Worm (Caenorhabditis elegans) whole organism, mixed stage, embryonic: ENCODE measurements around the gene K08C7.7.

Experiments used
- ceh-43 ChIP-seq: fragments of 200-800 bp; sonication (Bioruptor generic); optimal IDR thresholded peaks from 2 replicates; lab custom pipeline; 2018; ENCODE audit warnings: mild to moderate bottlenecking, missing genetic modification characterization, moderate library complexity, missing compliant biosample characterization
- elt-3 ChIP-seq: fragments of 150-350 bp; optimal IDR thresholded peaks from 2 replicates; lab custom pipeline; 2014; ENCODE audit warnings: missing biosample characterization, missing genetic modification characterization
- flh-1 ChIP-seq: fragments of 200-800 bp; sonication (Bioruptor generic); optimal IDR thresholded peaks from 2 replicates; lab custom pipeline; 2018; ENCODE audit warnings: mild to moderate bottlenecking, missing genetic modification characterization, moderate library complexity, missing compliant biosample characterization
- ham-2 ChIP-seq: fragments of 200-800 bp; sonication (Bioruptor generic); optimal IDR thresholded peaks from 2 replicates; lab custom pipeline; 2018; ENCODE audit warnings: mild to moderate bottlenecking, missing genetic modification characterization, missing compliant biosample characterization
- hlh-1 ChIP-seq: fragments of 150-350 bp; optimal IDR thresholded peaks from 2 replicates; lab custom pipeline; 2014; ENCODE audit warnings: missing biosample characterization, missing genetic modification reagents, missing genetic modification characterization
- lsy-2 ChIP-seq: fragments of 150-350 bp; optimal IDR thresholded peaks from 2 replicates; lab custom pipeline; 2014; ENCODE audit warnings: missing biosample characterization, missing genetic modification characterization
- mls-2 ChIP-seq: sonication (generic microtip); optimal IDR thresholded peaks from 2 replicates; lab custom pipeline; 2016; ENCODE audit warnings: mild to moderate bottlenecking, missing genetic modification characterization, moderate library complexity, missing compliant biosample characterization
- nhr-2 ChIP-seq: fragments of 150-350 bp; optimal IDR thresholded peaks from 2 replicates; lab custom pipeline; 2014; ENCODE audit warnings: missing biosample characterization, missing genetic modification characterization
- nhr-28 ChIP-seq: fragments of 150-350 bp; optimal IDR thresholded peaks from 2 replicates; lab custom pipeline; 2014; ENCODE audit warnings: missing biosample characterization, missing genetic modification characterization
- unc-62 ChIP-seq: fragments of 150-350 bp; optimal IDR thresholded peaks from 2 replicates; lab custom pipeline; 2014; ENCODE audit warnings: missing biosample characterization, missing genetic modification reagents, missing genetic modification characterization
- ztf-11 ChIP-seq: fragments of 150-350 bp; optimal IDR thresholded peaks from 2 replicates; lab custom pipeline; 2014; ENCODE audit warnings: missing biosample characterization, missing genetic modification characterization

DNA sequence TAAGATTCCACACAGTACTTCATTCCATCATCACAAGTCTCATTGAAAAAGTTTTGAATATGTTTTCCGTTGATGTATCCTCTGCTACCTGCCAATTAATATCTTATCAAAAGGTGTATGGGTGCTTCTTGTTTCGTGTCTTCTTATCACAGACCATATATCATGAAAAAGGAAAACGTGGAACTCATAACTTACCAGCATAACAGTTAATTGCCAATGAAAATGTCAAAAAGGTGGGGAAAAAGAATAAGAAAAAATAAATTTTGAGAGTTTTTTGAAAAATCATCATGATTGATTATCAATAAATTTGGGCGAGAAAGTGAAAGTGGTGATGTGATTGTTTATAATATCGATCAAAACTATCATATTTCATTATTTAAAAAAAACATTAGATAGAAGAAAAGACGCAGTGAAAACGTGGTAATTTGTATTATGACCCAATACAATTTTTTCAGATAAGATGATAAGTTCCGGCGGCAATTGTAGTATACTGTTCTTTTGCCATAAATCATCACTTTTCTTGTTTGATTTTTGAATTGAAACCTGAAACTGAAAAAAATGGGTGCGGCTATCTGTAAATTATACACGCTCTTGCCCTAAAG, 33.2 kb upstream of the K08C7.7 start, which contains the start of gene F56C4.4:
- TF ChIP-seq unc-62 (GFP tag; lab: Kevin White, UChicago) (no peak), lsy-2 (tag; lab: Kevin White, UChicago) (no peak), ztf-11 (no peak), flh-1 (no peak), nhr-2 (tag; lab: Kevin White, UChicago) (no peak), ham-2 (GFP tag; lab: Kevin White, UChicago) (no peak), elt-3 (tag; lab: Kevin White, UChicago) (no peak), mls-2 (tag; lab: Kevin White, UChicago) (no peak), ceh-43 (GFP tag; lab: Kevin White, UChicago) (no peak), nhr-28 (tag; lab: Kevin White, UChicago) (no peak), hlh-1 (tag; lab: Kevin White, UChicago) (no peak)
